Fruit fly (Drosophila melanogaster) whole organism, embryonic: ENCODE measurements around the gene CG46440.
A peak's percentile ranks its signal among the peaks of the same experiment; 100 is the strongest.

ENCODE experiments used
- Abd-B ChIP-seq: fragments of 200-800 bp; sonication (Bioruptor generic); optimal IDR thresholded peaks from 2 replicates; lab custom pipeline; 2018; ENCODE audit warnings: missing biosample characterization, mild to moderate bottlenecking, missing genetic modification characterization, moderate library complexity
- Aef1 ChIP-seq: fragments of 200-800 bp; sonication (Bioruptor generic); IDR thresholded peaks from 3 replicates; pipeline ENCODE4 v1.3.6; 2022; ENCODE audit warnings: missing biosample characterization, missing genetic modification characterization
- Atf-2 ChIP-seq: fragments of 200-800 bp; sonication (Bioruptor generic); optimal IDR thresholded peaks from 2 replicates; lab custom pipeline; 2016; ENCODE audit warnings: missing biosample characterization, missing genetic modification characterization
- CG10147 ChIP-seq: fragments of 200-800 bp; sonication (Bioruptor generic); optimal IDR thresholded peaks from 2 replicates; lab custom pipeline; 2019; ENCODE audit warnings: missing biosample characterization, mild to moderate bottlenecking, missing genetic modification characterization, moderate library complexity
- CG10321 ChIP-seq: fragments of 200-800 bp; sonication (Bioruptor generic); IDR thresholded peaks from 2 replicates; pipeline ENCODE4 v1.3.6; 2022; ENCODE audit warnings: missing biosample characterization, missing genetic modification characterization
- CG13894 ChIP-seq: fragments of 200-800 bp; sonication (Bioruptor generic); optimal IDR thresholded peaks from 3 replicates; lab custom pipeline; 2018; ENCODE audit warnings: missing biosample characterization, mild to moderate bottlenecking, missing genetic modification characterization, moderate library complexity
- CG15479 ChIP-seq: fragments of 200-800 bp; sonication (Bioruptor generic); optimal IDR thresholded peaks from 3 replicates; lab custom pipeline; 2019; ENCODE audit warnings: missing biosample characterization, mild to moderate bottlenecking, missing genetic modification characterization, moderate library complexity
- CG16863 ChIP-seq: fragments of 200-800 bp; sonication (Bioruptor generic); optimal IDR thresholded peaks from 3 replicates; lab custom pipeline; 2016; ENCODE audit warnings: missing biosample characterization, missing genetic modification characterization
- CG17829 ChIP-seq: fragments of 200-800 bp; optimal IDR thresholded peaks from 2 replicates; lab custom pipeline; 2019; ENCODE audit warnings: missing biosample characterization, mild to moderate bottlenecking, missing genetic modification characterization, moderate library complexity
- CG18011 ChIP-seq: fragments of 200-800 bp; sonication (Bioruptor generic); optimal IDR thresholded peaks from 2 replicates; lab custom pipeline; 2017; ENCODE audit warnings: missing biosample characterization, missing genetic modification characterization, mild to moderate bottlenecking, moderate library complexity, missing genotype
- CG2129 ChIP-seq: fragments of 200-800 bp; sonication (Bioruptor generic); IDR thresholded peaks from 2 replicates; pipeline ENCODE4 v1.3.6; 2022; ENCODE audit warnings: missing biosample characterization, missing genetic modification characterization; ENCODE audit not compliant: partially characterized antibody
- CG2202 ChIP-seq: fragments of 200-800 bp; sonication (Bioruptor generic); optimal IDR thresholded peaks from 2 replicates; lab custom pipeline; 2018; ENCODE audit warnings: missing biosample characterization, mild to moderate bottlenecking, missing genetic modification characterization
- CG30431 ChIP-seq: fragments of 200-800 bp; sonication (Bioruptor generic); optimal IDR thresholded peaks from 2 replicates; lab custom pipeline; 2017; ENCODE audit warnings: missing biosample characterization, missing genetic modification characterization
- CG3163 ChIP-seq: fragments of 200-800 bp; sonication (Bioruptor generic); optimal IDR thresholded peaks from 3 replicates; lab custom pipeline; 2016; ENCODE audit warnings: missing biosample characterization, missing genetic modification characterization
- CG3281 ChIP-seq: fragments of 200-800 bp; sonication (Bioruptor generic); optimal IDR thresholded peaks from 3 replicates; lab custom pipeline; 2017; ENCODE audit warnings: missing biosample characterization, mild to moderate bottlenecking, missing genetic modification characterization
- CG42726 ChIP-seq: fragments of 200-800 bp; sonication (Bioruptor generic); IDR thresholded peaks from 2 replicates; pipeline ENCODE4 v1.3.6; 2022; ENCODE audit warnings: missing biosample characterization, missing genetic modification characterization; ENCODE audit not compliant: partially characterized antibody
- CG6654 ChIP-seq: fragments of 200-800 bp; sonication (Bioruptor generic); optimal IDR thresholded peaks from 2 replicates; lab custom pipeline; 2017; ENCODE audit warnings: missing biosample characterization, mild to moderate bottlenecking, missing genetic modification characterization
- CG6765 ChIP-seq: fragments of 200-800 bp; sonication (Bioruptor generic); optimal IDR thresholded peaks from 3 replicates; lab custom pipeline; 2017; ENCODE audit warnings: missing biosample characterization, mild to moderate bottlenecking, missing genetic modification characterization
- CG6791 ChIP-seq: fragments of 200-800 bp; sonication (Bioruptor generic); IDR thresholded peaks from 3 replicates; pipeline ENCODE4 v1.3.6; 2022; ENCODE audit warnings: missing biosample characterization, missing genetic modification characterization; ENCODE audit not compliant: partially characterized antibody
- CG7786 ChIP-seq: fragments of 200-800 bp; sonication (Bioruptor generic); optimal IDR thresholded peaks from 2 replicates; lab custom pipeline; 2016; ENCODE audit warnings: missing biosample characterization, missing genetic modification characterization
- CG7987 ChIP-seq: fragments of 200-800 bp; sonication (Bioruptor generic); optimal IDR thresholded peaks from 2 replicates; lab custom pipeline; 2018; ENCODE audit warnings: missing biosample characterization, mild to moderate bottlenecking, missing genetic modification characterization, moderate library complexity
- CG8089 ChIP-seq: fragments of 200-800 bp; sonication (Bioruptor generic); optimal IDR thresholded peaks from 3 replicates; lab custom pipeline; 2016; ENCODE audit warnings: missing biosample characterization, missing genetic modification characterization
- ERR ChIP-seq: fragments of 200-800 bp; sonication (Bioruptor generic); optimal IDR thresholded peaks from 2 replicates; lab custom pipeline; 2016; ENCODE audit warnings: missing biosample characterization, missing genetic modification characterization
- HHEX ChIP-seq: fragments of 200-800 bp; sonication (Bioruptor generic); optimal IDR thresholded peaks from 3 replicates; lab custom pipeline; 2017; ENCODE audit warnings: missing biosample characterization, mild to moderate bottlenecking, missing genetic modification characterization, missing genetic modification reagents
- Mad ChIP-seq: fragments of 200-800 bp; sonication (Bioruptor generic); optimal IDR thresholded peaks from 2 replicates; lab custom pipeline; 2016; ENCODE audit warnings: missing biosample characterization, missing genetic modification characterization
- Oli ChIP-seq: fragments of 200-800 bp; sonication (Bioruptor generic); optimal IDR thresholded peaks from 2 replicates; lab custom pipeline; 2018; ENCODE audit warnings: missing biosample characterization, mild to moderate bottlenecking, missing genetic modification characterization, moderate library complexity
- Optix ChIP-seq: fragments of 200-800 bp; sonication (Bioruptor generic); IDR thresholded peaks from 3 replicates; pipeline ENCODE4 v1.3.6; 2022; ENCODE audit warnings: missing biosample characterization, missing genetic modification characterization
- PHDP ChIP-seq: fragments of 200-800 bp; sonication (Bioruptor generic); optimal IDR thresholded peaks from 3 replicates; lab custom pipeline; 2018; ENCODE audit warnings: missing biosample characterization, mild to moderate bottlenecking, missing genetic modification characterization, moderate library complexity
- Ptx1 ChIP-seq: fragments of 200-800 bp; sonication (Bioruptor generic); IDR thresholded peaks from 2 replicates; pipeline ENCODE4 v1.3.6; 2022; ENCODE audit warnings: missing biosample characterization, missing genetic modification characterization
- Rx ChIP-seq: fragments of 200-800 bp; sonication (Bioruptor generic); IDR thresholded peaks from 2 replicates; pipeline ENCODE4 v1.3.6; 2022; ENCODE audit warnings: missing biosample characterization, missing genetic modification characterization
- Ssrp ChIP-seq: fragments of 200-800 bp; sonication (Bioruptor generic); optimal IDR thresholded peaks from 2 replicates; lab custom pipeline; 2018; ENCODE audit warnings: missing biosample characterization, mild to moderate bottlenecking, missing genetic modification characterization, moderate library complexity
- ab ChIP-seq: fragments of 200-800 bp; sonication (Bioruptor generic); optimal IDR thresholded peaks from 2 replicates; lab custom pipeline; 2016; ENCODE audit warnings: missing biosample characterization, missing genetic modification characterization
- abd-A ChIP-seq: fragments of 200-800 bp; sonication (Bioruptor generic); optimal IDR thresholded peaks from 3 replicates; lab custom pipeline; 2019; ENCODE audit warnings: missing biosample characterization, mild to moderate bottlenecking, missing genetic modification characterization, moderate library complexity
- bab2 ChIP-seq: fragments of 200-800 bp; sonication (Bioruptor generic); optimal IDR thresholded peaks from 2 replicates; lab custom pipeline; 2016; ENCODE audit warnings: missing biosample characterization, missing genetic modification characterization
- chinmo ChIP-seq: fragments of 200-800 bp; sonication (Bioruptor generic); IDR thresholded peaks from 4 replicates; pipeline ENCODE4 v1.3.6; 2022; ENCODE audit warnings: missing biosample characterization, missing genetic modification characterization; ENCODE audit not compliant: partially characterized antibody
- esg ChIP-seq: fragments of 200-800 bp; sonication (Bioruptor generic); conservative IDR thresholded peaks from 2 replicates; pipeline ENCODE4 v1.3.6; 2022; ENCODE audit warnings: missing biosample characterization, missing genetic modification characterization
- eve ChIP-seq, 2 experiments: fragments of >200 bp; optimal IDR thresholded peaks; 2 replicates each; lab custom pipeline; 2017; ENCODE audit warnings: missing biosample characterization in 2 of 2, missing genetic modification characterization in 2 of 2
- gro ChIP-seq: fragments of 200-800 bp; sonication (Bioruptor generic); optimal IDR thresholded peaks from 2 replicates; lab custom pipeline; 2016; ENCODE audit warnings: missing biosample characterization, missing genetic modification characterization
- hb ChIP-seq: fragments of 200-800 bp; sonication (Bioruptor generic); IDR thresholded peaks from 3 replicates; pipeline ENCODE4 v1.3.6; 2022; ENCODE audit warnings: missing biosample characterization, missing genetic modification characterization; ENCODE audit not compliant: partially characterized antibody
- hbn ChIP-seq: fragments of 200-800 bp; sonication (Bioruptor generic); IDR thresholded peaks from 2 replicates; pipeline ENCODE4 v1.3.6; 2022; ENCODE audit warnings: missing biosample characterization, missing genetic modification characterization; ENCODE audit not compliant: partially characterized antibody
- insv ChIP-seq, 2 experiments: fragments of 200-800 bp; sonication (Bioruptor generic); optimal IDR thresholded peaks; 3 replicates each; lab custom pipeline; 2016 to 2018; ENCODE audit warnings: missing biosample characterization in 2 of 2, missing genetic modification characterization in 2 of 2
- lbe ChIP-seq: fragments of 200-800 bp; sonication (Bioruptor generic); optimal IDR thresholded peaks from 2 replicates; lab custom pipeline; 2016; ENCODE audit warnings: missing biosample characterization, mild to moderate bottlenecking, missing genetic modification characterization
- pho ChIP-seq: fragments of 200-800 bp; sonication (Bioruptor generic); optimal IDR thresholded peaks from 2 replicates; lab custom pipeline; 2016; ENCODE audit warnings: missing biosample characterization, missing genetic modification characterization
- ro ChIP-seq: fragments of 200-800 bp; sonication (Bioruptor generic); IDR thresholded peaks from 2 replicates; pipeline ENCODE4 v1.3.6; 2022; ENCODE audit warnings: missing biosample characterization, missing genetic modification characterization
- sqz ChIP-seq: fragments of 200-800 bp; sonication (Bioruptor generic); optimal IDR thresholded peaks from 3 replicates; lab custom pipeline; 2018; ENCODE audit warnings: missing biosample characterization, mild to moderate bottlenecking, missing genetic modification characterization
- tgo ChIP-seq: fragments of 200-800 bp; sonication (Bioruptor generic); IDR thresholded peaks from 3 replicates; pipeline ENCODE4 v1.3.6; 2022; ENCODE audit warnings: missing biosample characterization, missing genetic modification characterization
- tio ChIP-seq: fragments of 200-800 bp; sonication (Bioruptor generic); optimal IDR thresholded peaks from 2 replicates; lab custom pipeline; 2017; ENCODE audit warnings: missing biosample characterization, missing genetic modification characterization, inconsistent platforms
- ttk ChIP-seq: fragments of 200-800 bp; sonication (Bioruptor generic); IDR thresholded peaks from 2 replicates; pipeline ENCODE4 v2.1.2; 2022; ENCODE audit warnings: missing biosample characterization, missing genetic modification characterization
- tx ChIP-seq: fragments of 200-800 bp; sonication (Bioruptor generic); optimal IDR thresholded peaks from 2 replicates; lab custom pipeline; 2016; ENCODE audit warnings: missing biosample characterization, missing genetic modification characterization
- vvl ChIP-seq: fragments of 200-800 bp; sonication (Bioruptor generic); IDR thresholded peaks from 2 replicates; pipeline ENCODE4 v1.3.6; 2022; ENCODE audit warnings: missing biosample characterization, missing genetic modification characterization

Gene CG46440

DNA sequence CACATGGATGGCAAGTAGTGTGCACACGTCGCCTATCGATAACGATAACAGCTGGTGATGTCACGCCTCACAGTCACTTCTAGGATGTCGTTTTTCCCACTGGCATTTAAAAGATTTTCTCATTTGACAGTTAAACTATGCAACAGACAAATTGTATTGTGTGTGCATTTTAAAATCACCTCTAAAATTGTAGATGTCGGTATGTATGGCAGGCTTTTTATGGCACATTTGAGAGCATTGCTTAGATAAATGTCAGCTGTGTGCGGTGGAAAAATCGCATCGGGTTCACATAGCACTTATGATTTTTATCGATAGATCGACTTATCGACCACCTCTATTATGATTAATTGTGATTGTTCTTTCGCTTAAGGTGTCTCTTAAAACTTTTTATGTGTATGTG is 13.5 kb downstream of the CG46440 start, which contains the start of the genes ArgRS and CG8578 (continued):
- TF ChIP-seq CG6654 (GFP tag; lab: Kevin White, UChicago) (no peak), Aef1 (GFP tag; lab: Robert Waterston, UW) (peak; percentile 63; the same call in 2 of the 3 replicates), CG2202 (tag; lab: Kevin White, UChicago) (no peak), ERR (peak; percentile 80), CG2129 (peak; percentile 26; the same call in 1 of the 2 replicates), CG3281 (GFP tag; lab: Kevin White, UChicago) (no peak), CG17829 (tag; lab: Kevin White, UChicago) (peak; percentile 74), CG10321 (GFP tag; lab: Robert Waterston, UW) (no peak), CG15479 (GFP tag; lab: Kevin White, UChicago) (no peak), hb (GFP tag; lab: Robert Waterston, UW) (peak; percentile 82), vvl (GFP tag; lab: Robert Waterston, UW) (peak; percentile 75; the same call in 1 of the 2 replicates), ttk (GFP tag; lab: Robert Waterston, UW) (0 out of 2 replicates have a peak, but pooled peaks have one; percentile 61), Abd-B (GFP tag; lab: Kevin White, UChicago) (no peak), HHEX (GFP tag; lab: Kevin White, UChicago) (no peak), PHDP (tag; lab: Kevin White, UChicago) (peak; percentile 10), pho (GFP tag; lab: Kevin White, UChicago) (no peak), ro (no peak), esg (GFP tag; lab: Robert Waterston, UW) (no peak), insv (GFP tag; optimal IDR thresholded peaks at IDR 0.05; lab: Kevin White, UChicago) (peak in 1 of 2 experiments; percentile 40), tgo (peak; percentile 75; the same call in 2 of the 3 replicates), bab2 (GFP tag; lab: Kevin White, UChicago) (peak; percentile 84), CG13894 (tag; lab: Kevin White, UChicago) (no peak), chinmo (GFP tag; lab: Robert Waterston, UW) (peak; percentile 72; the same call in 2 of the 4 replicates), CG10147 (GFP tag; lab: Kevin White, UChicago) (no peak), CG6765 (GFP tag; lab: Kevin White, UChicago) (no peak), Ssrp (tag; lab: Kevin White, UChicago) (no peak), hbn (GFP tag; lab: Robert Waterston, UW) (peak; percentile 75; the same call in 1 of the 2 replicates), CG16863 (GFP tag; lab: Kevin White, UChicago) (peak; percentile 35), gro (peak; percentile 84), tio (GFP tag; lab: Kevin White, UChicago) (no peak), CG30431 (no peak), Ptx1 (GFP tag; lab: Robert Waterston, UW) (peak; percentile 86), tx (GFP tag; lab: Kevin White, UChicago) (peak; percentile 19), lbe (no peak), Oli (tag; lab: Kevin White, UChicago) (no peak), CG7786 (GFP tag; lab: Kevin White, UChicago) (peak; percentile 43), Mad (GFP tag; lab: Kevin White, UChicago) (no peak), ab (no peak), CG18011 (GFP tag; lab: Kevin White, UChicago) (no peak), Atf-2 (peak; percentile 6), abd-A (tag; lab: Kevin White, UChicago) (no peak), CG8089 (GFP tag; lab: Kevin White, UChicago) (no peak), CG3163 (GFP tag; lab: Kevin White, UChicago) (peak; percentile 40), CG6791 (peak; percentile 66; the same call in 2 of the 3 replicates), eve (GFP tag; optimal IDR thresholded peaks at IDR 0.05; lab: Kevin White, UChicago) (no peak), Optix (GFP tag; lab: Robert Waterston, UW) (0 out of 3 replicates have a peak, but pooled peaks have one; percentile 27), Rx (GFP tag; lab: Robert Waterston, UW) (no peak), CG42726 (GFP tag; lab: Robert Waterston, UW) (no peak), sqz (GFP tag; lab: Kevin White, UChicago) (no peak), CG7987 (no peak)
